Fruit fly (Drosophila melanogaster): ENCODE results near the gene CG15468.
A peak's percentile ranks its signal among the peaks of the same experiment; 100 is the strongest.

Gene CG15468

dm6 chrX:4918228-4919022 is 42.5 kb downstream of the CG15468 start, which contains the start of the genes CG4041 and Hgsnat (continued):
- TF ChIP-seq sens (GFP tag) (peak; percentile 74), ind (GFP tag; optimal IDR thresholded peaks at IDR 0.05) (no peak), twi (tag; optimal IDR thresholded peaks at IDR 0.05) (no peak), CG12659 (GFP tag; optimal IDR thresholded peaks at IDR 0.05) (peak; percentile 46), CG7556 (GFP tag; optimal IDR thresholded peaks at IDR 0.05) (peak; percentile 16), CG4424 (GFP tag; optimal IDR thresholded peaks at IDR 0.05) (peak; percentile 4), mam (GFP tag; optimal IDR thresholded peaks at IDR 0.05) (peak; percentile 26), sisA (GFP tag; IDR thresholded peaks at IDR 0.05) (peak; percentile 19; the same call in 1 of the 2 replicates), sqz (GFP tag; optimal IDR thresholded peaks at IDR 0.05) (peak; percentile 74), PHDP (tag; optimal IDR thresholded peaks at IDR 0.05) (peak; percentile 10), Dip3 (GFP tag; optimal IDR thresholded peaks at IDR 0.05) (peak; percentile 14), Rfx (GFP tag; IDR thresholded peaks at IDR 0.05) (no peak), esg (GFP tag; conservative IDR thresholded peaks at IDR 0.05) (no peak), CG18599 (GFP tag; optimal IDR thresholded peaks at IDR 0.05) (peak; percentile 26), CG3163 (GFP tag; optimal IDR thresholded peaks at IDR 0.05) (no peak), CG4730 (GFP tag; IDR thresholded peaks at IDR 0.05) (no peak), Meics (GFP tag; optimal IDR thresholded peaks at IDR 0.05) (peak; percentile 11), CTCF (GFP tag; optimal IDR thresholded peaks at IDR 0.05) (peak; percentile 87), insv (GFP tag; optimal IDR thresholded peaks at IDR 0.05) (peak in 1 of 2 experiments; percentile 59), slbo (GFP tag; IDR thresholded peaks at IDR 0.05) (peak; percentile 31; the same call in 1 of the 2 replicates), Med (GFP tag) (peak; percentile 49), sob (GFP tag; IDR thresholded peaks at IDR 0.05) (0 out of 2 replicates have a peak, but pooled peaks have one; percentile 6), CG32772 (GFP tag; IDR thresholded peaks at IDR 0.05) (peak; percentile 90), trem (tag; optimal IDR thresholded peaks at IDR 0.05) (peak; percentile 45), CG8290 (GFP tag; optimal IDR thresholded peaks at IDR 0.05) (peak; percentile 32), CG8290 (tag; optimal IDR thresholded peaks at IDR 0.05) (no peak), CG12219 (GFP tag; optimal IDR thresholded peaks at IDR 0.05) (no peak), CG14710 (tag; optimal IDR thresholded peaks at IDR 0.05) (peak; percentile 33), stwl (tag; optimal IDR thresholded peaks at IDR 0.05) (peak; percentile 60), CG15514 (GFP tag; optimal IDR thresholded peaks at IDR 0.05) (peak; percentile 4), nmo (GFP tag; optimal IDR thresholded peaks at IDR 0.05) (peak; percentile 4)

- TF ChIP-seq sr (GFP tag; IDR thresholded peaks at IDR 0.05) (0 out of 3 replicates have a peak, but pooled peaks have one; percentile 24), mld (GFP tag; IDR thresholded peaks at IDR 0.05; ENCODE audit: partially characterized antibody) (no peak), YL-1 (GFP tag; optimal IDR thresholded peaks at IDR 0.05) (no peak), org-1 (GFP tag; optimal IDR thresholded peaks at IDR 0.05) (no peak), row (GFP tag; IDR thresholded peaks at IDR 0.05) (0 out of 3 replicates have a peak, but pooled peaks have one; percentile 20), Sry-β (GFP tag; optimal IDR thresholded peaks at IDR 0.05) (peak; percentile 74), ro (GFP tag; IDR thresholded peaks at IDR 0.05) (no peak), z (GFP tag; IDR thresholded peaks at IDR 0.05) (no peak), CG14710 (tag; optimal IDR thresholded peaks at IDR 0.05) (no peak), chinmo (GFP tag; IDR thresholded peaks at IDR 0.05; ENCODE audit: partially characterized antibody) (0 out of 4 replicates have a peak, but pooled peaks have one; percentile 16), Med (GFP tag) (peak; percentile 43)
Measured at dm6 chrX:4912370-4912769, 48.6 kb downstream of the CG15468 start.

All from whole organism, embryonic.